Fruit fly (Drosophila melanogaster) whole organism, wandering third instar larva: ENCODE measurements around the gene CG14153.

Experiments used
- CG32264 ChIP-seq: fragments of 200-800 bp; sonication (Bioruptor generic); optimal IDR thresholded peaks from 2 replicates; lab custom pipeline; 2016; ENCODE audit warnings: missing biosample characterization, missing genetic modification characterization
- OdsH ChIP-seq: fragments of 200-800 bp; sonication (Bioruptor generic); optimal IDR thresholded peaks from 2 replicates; lab custom pipeline; 2016; ENCODE audit warnings: missing biosample characterization, mild to moderate bottlenecking, missing genetic modification characterization
- brk ChIP-seq: fragments of 200-800 bp; sonication (Bioruptor generic); optimal IDR thresholded peaks from 2 replicates; lab custom pipeline; 2016; ENCODE audit warnings: missing biosample characterization, mild to moderate bottlenecking, missing genetic modification characterization
- sv ChIP-seq: fragments of 200-800 bp; sonication (Bioruptor generic); optimal IDR thresholded peaks from 3 replicates; lab custom pipeline; 2016; ENCODE audit warnings: missing biosample characterization, missing genetic modification characterization
- tai ChIP-seq: sonication (Bioruptor generic); optimal IDR thresholded peaks from 2 replicates; lab custom pipeline; 2016; ENCODE audit warnings: missing biosample characterization, missing genetic modification characterization

- TF ChIP-seq OdsH (GFP tag; lab: Kevin White, UChicago) (no peak), CG32264 (no peak), sv (GFP tag; lab: Kevin White, UChicago) (no peak), tai (GFP tag; lab: Kevin White, UChicago) (no peak), brk (GFP tag; lab: Kevin White, UChicago) (no peak)
Measured at dm6 chr3L:10674145-10674547, 30.8 kb downstream of the CG14153 start.
